Worm (Caenorhabditis elegans) whole organism, L1 larva: ENCODE data around the gene mmcm-1.

Experiments
- C16A3.4 ChIP-seq: fragments of 150-350 bp; optimal IDR thresholded peaks from 2 replicates; lab custom pipeline; 2014; ENCODE audit warnings: missing biosample characterization, missing genetic modification characterization
- blmp-1 ChIP-seq: fragments of 150-350 bp; optimal IDR thresholded peaks from 2 replicates; lab custom pipeline; 2014; ENCODE audit warnings: missing biosample characterization, missing genetic modification characterization
- ceh-63 ChIP-seq: fragments of 200-800 bp; sonication (Bioruptor generic); optimal IDR thresholded peaks from 2 replicates; lab custom pipeline; 2018; ENCODE audit warnings: mild to moderate bottlenecking, missing genetic modification characterization, missing compliant biosample characterization
- ceh-82 ChIP-seq, 3 experiments: fragments of 150-350 bp in 1 of 3; sonication (generic microtip) in 2 of 3; optimal IDR thresholded peaks; 2 replicates each; lab custom pipeline; 2014 to 2017; ENCODE audit warnings: missing biosample characterization in 3 of 3, missing genetic modification characterization in 3 of 3
- ces-1 ChIP-seq: fragments of 150-350 bp; optimal IDR thresholded peaks from 2 replicates; lab custom pipeline; 2014; ENCODE audit warnings: missing biosample characterization, missing genetic modification reagents, missing genetic modification characterization
- dpl-1 ChIP-seq, 3 experiments: fragments of 150-350 bp in 2 of 3; sonication (generic microtip) in 1 of 3; optimal IDR thresholded peaks; 2 replicates each; lab custom pipeline; 2014 to 2017; ENCODE audit warnings: missing biosample characterization in 3 of 3, missing genetic modification characterization in 3 of 3, missing genetic modification reagents in 3 of 3
- dsc-1 ChIP-seq: sonication (generic microtip); optimal IDR thresholded peaks from 2 replicates; lab custom pipeline; 2016; ENCODE audit warnings: mild to moderate bottlenecking, missing genetic modification characterization, missing compliant biosample characterization
- efl-1 ChIP-seq, 4 experiments: fragments of 150-350 bp; optimal IDR thresholded peaks in 3 of 4; peaks in 1 of 4; 1 replicate in 1 of 4; 2 replicates in 3 of 4; lab custom pipeline; 2014; ENCODE audit warnings: missing biosample characterization in 2 of 4, missing genetic modification characterization in 2 of 4, missing genetic modification reagents in 2 of 4
- efl-3 ChIP-seq: fragments of 200-800 bp; sonication (Bioruptor generic); optimal IDR thresholded peaks from 2 replicates; lab custom pipeline; 2018; ENCODE audit warnings: mild to moderate bottlenecking, missing genetic modification characterization, missing compliant biosample characterization
- elt-2 ChIP-seq: sonication (generic microtip); optimal IDR thresholded peaks from 2 replicates; lab custom pipeline; 2016; ENCODE audit warnings: missing genetic modification characterization, mild to moderate bottlenecking, inconsistent platforms, missing compliant biosample characterization, missing genetic modification reagents
- elt-3 ChIP-seq, 6 experiments: fragments of 150-350 bp in 1 of 6; sonication (generic microtip); optimal IDR thresholded peaks; 2 replicates each; lab custom pipeline; 2017 to 2018; ENCODE audit warnings: missing biosample characterization in 6 of 6, missing genetic modification characterization in 6 of 6, inconsistent platforms in 1 of 6
- fkh-10 ChIP-seq: sonication (generic microtip); optimal IDR thresholded peaks from 2 replicates; lab custom pipeline; 2017; ENCODE audit warnings: missing biosample characterization, missing genetic modification reagents, missing genetic modification characterization
- fkh-8 ChIP-seq: sonication (generic microtip); optimal IDR thresholded peaks from 2 replicates; lab custom pipeline; 2016; ENCODE audit warnings: mild to moderate bottlenecking, missing genetic modification characterization, missing compliant biosample characterization
- hlh-17 ChIP-seq: fragments of 200-800 bp; sonication (Bioruptor generic); optimal IDR thresholded peaks from 2 replicates; lab custom pipeline; 2018; ENCODE audit warnings: missing genetic modification characterization, mild to moderate bottlenecking, missing compliant biosample characterization, moderate library complexity, borderline replicate concordance
- hpl-2 ChIP-seq: fragments of 150-350 bp; optimal IDR thresholded peaks from 2 replicates; lab custom pipeline; 2014; ENCODE audit warnings: missing biosample characterization, missing genetic modification reagents, missing genetic modification characterization
- jun-1 ChIP-seq: fragments of 150-350 bp; optimal IDR thresholded peaks from 2 replicates; lab custom pipeline; 2014; ENCODE audit warnings: missing biosample characterization, missing genetic modification reagents, missing genetic modification characterization
- lin-13 ChIP-seq: fragments of 150-350 bp; optimal IDR thresholded peaks from 2 replicates; lab custom pipeline; 2014; ENCODE audit warnings: missing biosample characterization, missing genetic modification reagents, missing genetic modification characterization
- lin-14 ChIP-seq: fragments of 200-800 bp; sonication (Bioruptor generic); optimal IDR thresholded peaks from 2 replicates; lab custom pipeline; 2018; ENCODE audit warnings: mild to moderate bottlenecking, missing genetic modification characterization, moderate library complexity, missing compliant biosample characterization
- lin-35 ChIP-seq, 2 experiments: fragments of 150-350 bp; optimal IDR thresholded peaks; 2 replicates each; lab custom pipeline; 2014; ENCODE audit warnings: missing biosample characterization in 2 of 2, missing genetic modification characterization in 2 of 2, missing genetic modification reagents in 2 of 2
- lin-39 ChIP-seq: fragments of 150-350 bp; optimal IDR thresholded peaks from 2 replicates; lab custom pipeline; 2014; ENCODE audit warnings: missing biosample characterization, missing genetic modification reagents, missing genetic modification characterization
- mdl-1 ChIP-seq, 2 experiments: fragments of 150-350 bp; optimal IDR thresholded peaks; 2 replicates each; lab custom pipeline; 2014 to 2017; ENCODE audit warnings: missing biosample characterization in 2 of 2, missing genetic modification characterization in 2 of 2, inconsistent platforms in 1 of 2
- mep-1 ChIP-seq: fragments of 150-350 bp; optimal IDR thresholded peaks from 2 replicates; lab custom pipeline; 2014; ENCODE audit warnings: missing biosample characterization, missing genetic modification characterization
- nhr-19 ChIP-seq: fragments of 200-800 bp; sonication (Bioruptor generic); conservative IDR thresholded peaks from 2 replicates; pipeline ENCODE4 v1.3.6; 2022; ENCODE audit warnings: missing genetic modification characterization, missing compliant biosample characterization
- nhr-20 ChIP-seq: sonication (generic microtip); optimal IDR thresholded peaks from 2 replicates; lab custom pipeline; 2016; ENCODE audit warnings: mild to moderate bottlenecking, missing genetic modification characterization, missing compliant biosample characterization
- nhr-47 ChIP-seq: sonication (generic microtip); optimal IDR thresholded peaks from 2 replicates; lab custom pipeline; 2016; ENCODE audit warnings: mild to moderate bottlenecking, missing genetic modification characterization, moderate library complexity, missing compliant biosample characterization
- nhr-71 ChIP-seq: sonication (generic microtip); optimal IDR thresholded peaks from 2 replicates; lab custom pipeline; 2016; ENCODE audit warnings: mild to moderate bottlenecking, missing genetic modification characterization, moderate library complexity, missing compliant biosample characterization
- nhr-84 ChIP-seq: sonication (generic microtip); optimal IDR thresholded peaks from 2 replicates; lab custom pipeline; 2017; ENCODE audit warnings: missing biosample characterization, missing genetic modification characterization
- nhr-85 ChIP-seq: sonication (generic microtip); peaks from one replicate; lab custom pipeline; 2016; ENCODE audit warnings: missing genetic modification characterization, inconsistent platforms, missing compliant biosample characterization
- pqm-1 ChIP-seq: sonication (generic microtip); optimal IDR thresholded peaks from 3 replicates; lab custom pipeline; 2017; ENCODE audit warnings: missing biosample characterization, missing genetic modification characterization
- rnt-1 ChIP-seq: sonication (generic microtip); optimal IDR thresholded peaks from 2 replicates; lab custom pipeline; 2016; ENCODE audit warnings: mild to moderate bottlenecking, missing genetic modification characterization, moderate library complexity, missing compliant biosample characterization
- snu-23 ChIP-seq: sonication (generic microtip); optimal IDR thresholded peaks from 2 replicates; lab custom pipeline; 2016; ENCODE audit warnings: missing genetic modification characterization, missing compliant biosample characterization
- swsn-7 ChIP-seq: sonication (generic microtip); optimal IDR thresholded peaks from 2 replicates; lab custom pipeline; 2016; ENCODE audit warnings: missing genetic modification characterization, missing compliant biosample characterization
- tbx-2 ChIP-seq: sonication (generic microtip); optimal IDR thresholded peaks from 2 replicates; lab custom pipeline; 2016; ENCODE audit warnings: missing genetic modification characterization, missing compliant biosample characterization
- tlp-1 ChIP-seq: fragments of 150-350 bp; optimal IDR thresholded peaks from 2 replicates; lab custom pipeline; 2014; ENCODE audit warnings: missing biosample characterization, missing genetic modification characterization
- unc-130 ChIP-seq: fragments of 150-350 bp; optimal IDR thresholded peaks from 2 replicates; lab custom pipeline; 2017; ENCODE audit warnings: missing biosample characterization, missing genetic modification characterization, inconsistent platforms
- unc-98 ChIP-seq: fragments of 200-800 bp; sonication (Bioruptor generic); IDR thresholded peaks from 2 replicates; pipeline ENCODE4 v1.3.6; 2022; ENCODE audit warnings: missing genetic modification characterization, missing compliant biosample characterization

The mmcm-1 gene

DNA sequence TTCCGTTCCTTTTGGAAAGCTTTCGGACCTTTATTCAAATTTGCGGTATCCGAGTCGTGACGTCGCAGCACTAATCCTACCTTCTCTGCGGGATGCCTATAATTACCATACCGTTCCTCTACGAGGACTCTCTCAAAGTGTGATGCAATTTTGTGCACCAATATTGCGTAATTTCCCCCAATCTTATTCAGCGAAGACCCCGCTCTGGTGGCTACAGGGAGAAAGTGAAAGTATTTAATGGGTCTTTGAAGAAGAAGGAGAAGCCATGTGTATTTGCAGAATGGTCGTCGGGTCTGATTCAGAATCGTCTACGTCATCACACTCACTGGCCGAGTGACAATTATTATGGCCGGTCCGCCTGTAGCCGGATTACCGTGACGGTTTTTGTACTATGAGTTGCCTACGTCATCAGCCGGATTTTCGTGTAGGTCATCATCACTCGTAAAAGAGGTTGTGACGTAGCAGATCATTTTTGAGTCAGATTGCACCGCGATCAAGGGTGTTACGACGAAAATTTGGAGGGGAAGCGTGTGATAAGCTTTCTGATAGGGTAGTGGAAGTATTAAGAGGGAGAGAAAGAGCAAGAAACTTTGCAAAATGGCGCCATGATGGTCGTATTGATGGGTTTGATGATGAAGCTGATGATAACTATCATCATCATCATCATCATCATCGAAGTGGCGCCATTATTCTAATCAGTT lies 31.1 kb downstream of the mmcm-1 start:
- peak; percentile 52 for TF ChIP-seq elt-2 (tag; lab: Kevin White, UChicago)
- peak; percentile 10 for TF ChIP-seq snu-23 (GFP tag; lab: Kevin White, UChicago)
- TF ChIP-seq nhr-71 = peak; percentile 30
- peak; percentile 66 for TF ChIP-seq blmp-1 (tag; lab: Kevin White, UChicago)
- no peak for TF ChIP-seq efl-1 (optimal IDR thresholded peaks at IDR 0.05; lab: Kevin White, UChicago)
- TF ChIP-seq efl-1 (GFP tag; optimal IDR thresholded peaks at IDR 0.05 in 1 of 2; lab: Kevin White, UChicago) = peak in 1 of 2 experiments; percentile 66
- TF ChIP-seq nhr-47 (tag; lab: Kevin White, UChicago) = no peak
- peak; percentile 36 for TF ChIP-seq nhr-85 (tag; lab: Kevin White, UChicago)
- no peak for TF ChIP-seq C16A3.4 (tag; lab: Kevin White, UChicago)

ce11 chrIII:3875608-3876007 lies 31.9 kb downstream of the mmcm-1 start:
- TF ChIP-seq unc-130 (tag; lab: Kevin White, UChicago) (peak; percentile 10), ceh-63 (GFP tag; lab: Kevin White, UChicago) (no peak), mep-1 (tag; lab: Kevin White, UChicago) (peak; percentile 61), tbx-2 (tag; lab: Kevin White, UChicago) (peak; percentile 56), nhr-47 (tag; lab: Kevin White, UChicago) (peak; percentile 24), snu-23 (GFP tag; lab: Kevin White, UChicago) (peak; percentile 66), nhr-85 (tag; lab: Kevin White, UChicago) (peak; percentile 90), unc-98 (GFP tag; lab: Robert Waterston, UW) (no peak), efl-3 (GFP tag; lab: Kevin White, UChicago) (no peak), jun-1 (tag; lab: Kevin White, UChicago) (no peak), hpl-2 (GFP tag; lab: Kevin White, UChicago) (no peak), nhr-19 (GFP tag; lab: Robert Waterston, UW) (peak; percentile 69), pqm-1 (no peak), lin-39 (no peak), dsc-1 (tag; lab: Kevin White, UChicago) (no peak), swsn-7 (tag; lab: Kevin White, UChicago) (no peak), nhr-20 (tag; lab: Kevin White, UChicago) (peak; percentile 79), lin-14 (GFP tag; lab: Kevin White, UChicago) (peak; percentile 62), tlp-1 (tag; lab: Kevin White, UChicago) (no peak), fkh-10 (no peak), nhr-71 (peak; percentile 70), lin-35 (GFP tag; optimal IDR thresholded peaks at IDR 0.05; lab: Kevin White, UChicago) (peak in 1 of 2 experiments; percentile 80), lin-13 (GFP tag; lab: Kevin White, UChicago) (no peak), ces-1 (GFP tag; lab: Kevin White, UChicago) (no peak), blmp-1 (tag; lab: Kevin White, UChicago) (peak; percentile 75), rnt-1 (tag; lab: Kevin White, UChicago) (no peak), nhr-84 (tag; lab: Kevin White, UChicago) (no peak), C16A3.4 (tag; lab: Kevin White, UChicago) (peak; percentile 4), dpl-1 (GFP tag; optimal IDR thresholded peaks at IDR 0.05; lab: Kevin White, UChicago) (peak in 1 of 3 experiments; percentile 21), mdl-1 (tag; optimal IDR thresholded peaks at IDR 0.05; lab: Kevin White, UChicago) (peak in 1 of 2 experiments; percentile 68), ceh-82 (tag; optimal IDR thresholded peaks at IDR 0.05; lab: Kevin White, UChicago) (no peak), efl-1 (optimal IDR thresholded peaks at IDR 0.05; lab: Kevin White, UChicago) (no peak), efl-1 (GFP tag; optimal IDR thresholded peaks at IDR 0.05 in 1 of 2; lab: Kevin White, UChicago) (peak in 1 of 2 experiments; percentile 85), elt-2 (tag; lab: Kevin White, UChicago) (peak; percentile 44), elt-3 (tag; optimal IDR thresholded peaks at IDR 0.05; lab: Kevin White, UChicago) (peak in 2 of 6 experiments; percentile 48 to 94), fkh-8 (tag; lab: Kevin White, UChicago) (no peak), hlh-17 (GFP tag; lab: Kevin White, UChicago) (no peak)
